Worm (Caenorhabditis elegans) whole organism, late embryonic: ENCODE results near the gene F59E12.15.

Source experiments
- che-1 ChIP-seq: sonication (generic microtip); optimal IDR thresholded peaks from 2 replicates; lab custom pipeline; 2016; ENCODE audit warnings: mild to moderate bottlenecking, missing genetic modification characterization, missing compliant biosample characterization
- dve-1 ChIP-seq: sonication (generic microtip); optimal IDR thresholded peaks from 2 replicates; lab custom pipeline; 2017; ENCODE audit warnings: antibody characterized with exemption, mild to moderate bottlenecking, missing genetic modification characterization, missing compliant biosample characterization

ce11 chrII:5589690-5590089, 38.5 kb downstream of the F59E12.15 start, which contains the start of gene C17G10.13:
- TF ChIP-seq che-1 (tag; lab: Kevin White, UChicago) = no peak
- no peak for TF ChIP-seq dve-1 (tag; lab: Kevin White, UChicago)
